Worm (Caenorhabditis elegans): ENCODE data around the gene nsph-4.3.
A peak's percentile ranks its signal among the peaks of the same experiment; 100 is the strongest.

The nsph-4.3 gene

ce11 chrIII:7561872-7562271 is 47.2 kb downstream of the nsph-4.3 start, which contains the start of gene lgc-12:
TSS of gene lgc-12 (plus strand) at chrIII:7562172.
- TF ChIP-seq unc-62 (GFP tag; optimal IDR thresholded peaks at IDR 0.05) (no peak), blmp-1 (tag; optimal IDR thresholded peaks at IDR 0.05; ENCODE audit: insufficient read depth) (no peak), zag-1 (tag; optimal IDR thresholded peaks at IDR 0.05) (no peak), nhr-10 (tag; optimal IDR thresholded peaks at IDR 0.05) (no peak), ztf-4 (tag; optimal IDR thresholded peaks at IDR 0.05) (no peak), unc-55 (GFP tag; optimal IDR thresholded peaks at IDR 0.05) (no peak), egl-27 (tag; optimal IDR thresholded peaks at IDR 0.05) (no peak), nhr-237 (tag; optimal IDR thresholded peaks at IDR 0.05) (no peak), mab-5 (tag; optimal IDR thresholded peaks at IDR 0.05) (no peak), ztf-11 (tag; optimal IDR thresholded peaks at IDR 0.05) (no peak), sma-9 (GFP tag; optimal IDR thresholded peaks at IDR 0.05) (no peak), sma-9 (tag; optimal IDR thresholded peaks at IDR 0.05) (no peak), nhr-12 (tag; optimal IDR thresholded peaks at IDR 0.05) (no peak), nhr-6 (tag; optimal IDR thresholded peaks at IDR 0.05) (no peak), ztf-1 (GFP tag; conservative IDR thresholded peaks at IDR 0.05) (no peak), sem-4 (tag; optimal IDR thresholded peaks at IDR 0.05) (no peak), nhr-11 (tag; optimal IDR thresholded peaks at IDR 0.05) (no peak), snpc-4 (tag; optimal IDR thresholded peaks at IDR 0.05) (no peak), fos-1 (tag; optimal IDR thresholded peaks at IDR 0.05) (no peak), peb-1 (tag; optimal IDR thresholded peaks at IDR 0.05) (no peak)

ce11 chrIII:7559869-7560268 is 49.2 kb downstream of the nsph-4.3 start:
- TF ChIP-seq unc-62 (GFP tag; optimal IDR thresholded peaks at IDR 0.05): peak; percentile 78
- no peak for TF ChIP-seq blmp-1 (tag; optimal IDR thresholded peaks at IDR 0.05; ENCODE audit: insufficient read depth)
- peak in 1 of 2 experiments; percentile 42 for TF ChIP-seq lsy-2 (tag; optimal IDR thresholded peaks at IDR 0.05)
- no peak for TF ChIP-seq alr-1 (tag; optimal IDR thresholded peaks at IDR 0.05)
- peak; percentile 45 for TF ChIP-seq sma-9 (GFP tag; optimal IDR thresholded peaks at IDR 0.05)
- TF ChIP-seq sma-9 (tag; optimal IDR thresholded peaks at IDR 0.05): no peak
- TF ChIP-seq F13H6.1 (tag; optimal IDR thresholded peaks at IDR 0.05): peak; percentile 68
- TF ChIP-seq lin-39 (tag; optimal IDR thresholded peaks at IDR 0.05): peak; percentile 52
- peak; percentile 18 for TF ChIP-seq mab-5 (tag; optimal IDR thresholded peaks at IDR 0.05)
- no peak for TF ChIP-seq nhr-25 (tag; optimal IDR thresholded peaks at IDR 0.05)
- peak; percentile 19 for TF ChIP-seq C34F6.9 (tag; optimal IDR thresholded peaks at IDR 0.05)
- TF ChIP-seq unc-55 (GFP tag; optimal IDR thresholded peaks at IDR 0.05): peak; percentile 22
- peak; percentile 64 for TF ChIP-seq nhr-129 (tag; optimal IDR thresholded peaks at IDR 0.05)
- TF ChIP-seq zag-1 (tag; optimal IDR thresholded peaks at IDR 0.05): peak; percentile 18
- TF ChIP-seq ztf-1 (GFP tag; conservative IDR thresholded peaks at IDR 0.05): no peak
- no peak for TF ChIP-seq nhr-11 (tag; optimal IDR thresholded peaks at IDR 0.05)
- TF ChIP-seq elt-3 (tag; optimal IDR thresholded peaks at IDR 0.05): no peak
- TF ChIP-seq egl-27 (tag; optimal IDR thresholded peaks at IDR 0.05): peak; percentile 32

ce11 chrIII:7558658-7559057 is 50.4 kb downstream of the nsph-4.3 start:
- TF ChIP-seq gmeb-1 (tag; optimal IDR thresholded peaks at IDR 0.05): no peak
- no peak for TF ChIP-seq zag-1 (tag; optimal IDR thresholded peaks at IDR 0.05)
- TF ChIP-seq sem-4 (tag; optimal IDR thresholded peaks at IDR 0.05): no peak
- TF ChIP-seq blmp-1 (tag; optimal IDR thresholded peaks at IDR 0.05; ENCODE audit: insufficient read depth): no peak
